Worm (Caenorhabditis elegans): Measurements from ENCODE around the gene ZK418.7.

ZK418.7 gene

DNA sequence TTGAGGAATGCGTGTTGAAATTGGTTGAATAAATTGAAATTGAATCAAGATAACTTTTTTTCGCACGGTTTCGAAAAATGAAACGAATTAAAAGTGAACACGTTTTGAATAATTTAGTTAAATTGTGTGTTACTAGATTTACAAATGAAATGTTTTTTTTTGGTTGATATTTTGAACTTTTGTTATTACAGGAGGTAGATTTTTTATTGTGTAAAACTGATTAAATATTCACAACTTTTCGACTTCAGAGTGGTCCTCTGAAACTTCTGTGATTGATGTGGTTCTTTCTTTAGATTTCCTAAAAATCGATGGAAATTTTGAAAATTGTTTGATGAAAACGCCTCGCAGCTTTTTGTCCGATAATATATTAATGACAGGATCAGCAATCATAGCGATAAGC lies 4.2 kb downstream of the ZK418.7 start, which contains the start of gene ZK418.13:
TSS of gene ZK418.13 (minus strand) at position 101 of the 400 bp plus-strand sequence.
- TF ChIP-seq tlp-1 (tag; optimal IDR thresholded peaks at IDR 0.05) (no peak), aly-2 (tag; optimal IDR thresholded peaks at IDR 0.05) (no peak), jun-1 (tag; optimal IDR thresholded peaks at IDR 0.05) (no peak), snpc-4 (tag; optimal IDR thresholded peaks at IDR 0.05) (no peak), nhr-85 (tag) (no peak), nhr-237 (tag; optimal IDR thresholded peaks at IDR 0.05) (no peak), mdl-1 (tag; optimal IDR thresholded peaks at IDR 0.05) (no peak), zag-1 (tag; optimal IDR thresholded peaks at IDR 0.05) (no peak)

DNA sequence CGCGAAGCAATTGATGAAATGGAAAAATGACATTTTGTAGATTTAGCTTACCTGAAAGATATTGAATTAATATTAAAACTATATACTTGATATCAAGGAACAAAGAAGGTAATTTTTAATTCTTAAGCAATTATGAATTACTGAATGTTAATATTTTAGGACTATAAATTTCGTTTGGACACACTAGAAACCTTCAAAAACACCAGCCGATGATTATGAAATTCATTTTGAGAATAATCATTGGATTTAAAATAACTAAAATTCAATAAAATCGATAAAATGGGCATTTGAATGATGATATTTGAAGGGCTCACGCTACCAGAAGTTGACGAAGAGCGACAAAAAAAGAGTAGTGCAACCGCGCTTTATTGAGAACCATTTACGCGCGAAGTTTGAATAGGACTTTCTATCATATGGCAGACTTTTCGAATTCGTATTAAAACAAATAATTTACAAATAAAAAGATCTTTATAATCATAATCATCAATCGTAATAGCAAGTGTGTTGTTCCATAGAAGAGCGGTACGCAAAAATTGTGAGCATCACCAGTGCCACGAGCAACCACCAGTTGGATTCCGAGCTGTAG lies 6.7 kb downstream of the ZK418.7 start, which contains the start of gene ZK418.5:
TSS of gene ZK418.5 (minus strand) at position 51 of the 586 bp plus-strand sequence.
- TF ChIP-seq hpl-2 (GFP tag; optimal IDR thresholded peaks at IDR 0.05) (no peak), ama-1 (optimal IDR thresholded peaks at IDR 0.05) (no peak), alr-1 (tag; optimal IDR thresholded peaks at IDR 0.05; ENCODE audit: borderline replicate concordance) (no peak), lin-15B (tag; optimal IDR thresholded peaks at IDR 0.05) (peak; percentile 27), fkh-8 (tag; optimal IDR thresholded peaks at IDR 0.05) (no peak), ets-5 (GFP tag; IDR thresholded peaks at IDR 0.05) (no peak), nhr-71 (tag; optimal IDR thresholded peaks at IDR 0.05) (peak; percentile 70), mab-9 (GFP tag; IDR thresholded peaks at IDR 0.05) (no peak), nhr-47 (tag; optimal IDR thresholded peaks at IDR 0.05) (peak; percentile 75), zip-4 (GFP tag; optimal IDR thresholded peaks at IDR 0.05) (no peak), lsy-2 (tag; optimal IDR thresholded peaks at IDR 0.05) (peak; percentile 73 to 82), nhr-237 (tag; optimal IDR thresholded peaks at IDR 0.05) (no peak), C16A3.4 (tag; optimal IDR thresholded peaks at IDR 0.05) (peak; percentile 79), nhr-19 (GFP tag; conservative IDR thresholded peaks at IDR 0.05) (peak; percentile 55), snpc-4 (tag; optimal IDR thresholded peaks at IDR 0.05) (peak; percentile 25), snu-23 (GFP tag; optimal IDR thresholded peaks at IDR 0.05) (peak; percentile 54), efl-1 (optimal IDR thresholded peaks at IDR 0.05) (peak; percentile 97 to 99), efl-1 (GFP tag; optimal IDR thresholded peaks at IDR 0.05 in 1 of 2) (peak; percentile 97 to 100), ceh-90 (tag; optimal IDR thresholded peaks at IDR 0.05) (no peak), nhr-12 (tag; optimal IDR thresholded peaks at IDR 0.05) (no peak), mef-2 (tag; optimal IDR thresholded peaks at IDR 0.05) (no peak), skn-1 (tag; optimal IDR thresholded peaks at IDR 0.05) (peak; percentile 78), lin-35 (GFP tag; optimal IDR thresholded peaks at IDR 0.05) (peak; percentile 97 to 99), lin-39 (tag; optimal IDR thresholded peaks at IDR 0.05) (peak; percentile 15), unc-98 (GFP tag; IDR thresholded peaks at IDR 0.05) (no peak), aly-2 (tag; optimal IDR thresholded peaks at IDR 0.05) (peak; percentile 20), dsc-1 (tag; optimal IDR thresholded peaks at IDR 0.05) (no peak), C04F5.9 (tag; optimal IDR thresholded peaks at IDR 0.05) (no peak), ceh-82 (tag; optimal IDR thresholded peaks at IDR 0.05) (peak; percentile 29 to 68 (median 42)), nhr-20 (tag; optimal IDR thresholded peaks at IDR 0.05) (peak; percentile 48), xbp-1 (tag; optimal IDR thresholded peaks at IDR 0.05) (peak; percentile 45), fkh-10 (GFP tag; optimal IDR thresholded peaks at IDR 0.05) (no peak), sox-4 (tag; optimal IDR thresholded peaks at IDR 0.05) (no peak), grh-1 (GFP tag; IDR thresholded peaks at IDR 0.05) (no peak), ceh-63 (GFP tag; optimal IDR thresholded peaks at IDR 0.05) (no peak), pax-3 (tag; optimal IDR thresholded peaks at IDR 0.05) (no peak), zag-1 (tag; optimal IDR thresholded peaks at IDR 0.05) (no peak), F16B12.6 (tag; optimal IDR thresholded peaks at IDR 0.05) (peak; percentile 66), ztf-4 (tag; optimal IDR thresholded peaks at IDR 0.05) (no peak), egl-27 (tag; optimal IDR thresholded peaks at IDR 0.05) (no peak), ceh-8 (GFP tag; optimal IDR thresholded peaks at IDR 0.05) (no peak), unc-62 (GFP tag; optimal IDR thresholded peaks at IDR 0.05) (no peak), egl-13 (tag; optimal IDR thresholded peaks at IDR 0.05) (no peak), aha-1 (tag; optimal IDR thresholded peaks at IDR 0.05) (no peak), nhr-77 (tag; optimal IDR thresholded peaks at IDR 0.05) (no peak), Y116A8C.19 (tag; optimal IDR thresholded peaks at IDR 0.05; ENCODE audit: borderline replicate concordance) (no peak), swsn-7 (tag; optimal IDR thresholded peaks at IDR 0.05) (peak; percentile 57), fkh-4 (tag; optimal IDR thresholded peaks at IDR 0.05; ENCODE audit: borderline replicate concordance) (no peak)
